Worm (Caenorhabditis elegans) whole organism, L2 larva: ENCODE results near the gene dyf-2.

Source experiments
- ZK546.5 ChIP-seq: sonication (generic microtip); optimal IDR thresholded peaks from 2 replicates; lab custom pipeline; 2017; ENCODE audit warnings: missing biosample characterization, missing genetic modification characterization
- blmp-1 ChIP-seq: sonication (generic microtip); optimal IDR thresholded peaks from 2 replicates; lab custom pipeline; 2017; ENCODE audit warnings: missing genetic modification characterization, mild to moderate bottlenecking, missing compliant biosample characterization, antibody characterized with exemption, moderate library complexity; ENCODE audit not compliant: insufficient read depth
- ceh-82 ChIP-seq: fragments of 150-350 bp; optimal IDR thresholded peaks from 2 replicates; lab custom pipeline; 2014; ENCODE audit warnings: missing biosample characterization, missing genetic modification characterization
- egl-27 ChIP-seq: sonication (generic microtip); optimal IDR thresholded peaks from 3 replicates; lab custom pipeline; 2017; ENCODE audit warnings: missing biosample characterization, missing genetic modification reagents, missing genetic modification characterization
- elt-3 ChIP-seq: sonication (generic microtip); optimal IDR thresholded peaks from 2 replicates; lab custom pipeline; 2017; ENCODE audit warnings: missing biosample characterization, missing genetic modification characterization
- fos-1 ChIP-seq: fragments of 150-350 bp; optimal IDR thresholded peaks from 2 replicates; lab custom pipeline; 2014; ENCODE audit warnings: missing biosample characterization, missing genetic modification characterization
- lin-39 ChIP-seq: fragments of 150-350 bp; optimal IDR thresholded peaks from 2 replicates; lab custom pipeline; 2014; ENCODE audit warnings: missing biosample characterization, missing genetic modification reagents, missing genetic modification characterization
- lsy-2 ChIP-seq, 2 experiments: fragments of 150-350 bp in 1 of 2; sonication (generic microtip) in 1 of 2; optimal IDR thresholded peaks; 2 replicates each; lab custom pipeline; 2014 to 2017; ENCODE audit warnings: missing biosample characterization in 2 of 2, missing genetic modification characterization in 2 of 2
- nhr-25 ChIP-seq: fragments of 150-350 bp; sonication (generic microtip); optimal IDR thresholded peaks from 3 replicates; lab custom pipeline; 2014; ENCODE audit warnings: missing biosample characterization, missing genetic modification characterization
- sma-3 ChIP-seq: sonication (generic microtip); optimal IDR thresholded peaks from 2 replicates; lab custom pipeline; 2016; ENCODE audit warnings: missing genetic modification reagents, missing genetic modification characterization, missing compliant biosample characterization
- sma-9 ChIP-seq, 2 experiments: fragments of 150-350 bp in 1 of 2; sonication (generic microtip) in 1 of 2; optimal IDR thresholded peaks; 2 replicates each; lab custom pipeline; 2014 to 2016; ENCODE audit warnings: missing genetic modification characterization in 2 of 2, mild to moderate bottlenecking in 1 of 2, missing biosample characterization in 1 of 2, missing compliant biosample characterization in 1 of 2, missing genetic modification reagents in 1 of 2, moderate library complexity in 1 of 2
- snpc-4 ChIP-seq: fragments of 150-350 bp; optimal IDR thresholded peaks from 2 replicates; lab custom pipeline; 2014; ENCODE audit warnings: missing biosample characterization, missing genetic modification characterization

DNA sequence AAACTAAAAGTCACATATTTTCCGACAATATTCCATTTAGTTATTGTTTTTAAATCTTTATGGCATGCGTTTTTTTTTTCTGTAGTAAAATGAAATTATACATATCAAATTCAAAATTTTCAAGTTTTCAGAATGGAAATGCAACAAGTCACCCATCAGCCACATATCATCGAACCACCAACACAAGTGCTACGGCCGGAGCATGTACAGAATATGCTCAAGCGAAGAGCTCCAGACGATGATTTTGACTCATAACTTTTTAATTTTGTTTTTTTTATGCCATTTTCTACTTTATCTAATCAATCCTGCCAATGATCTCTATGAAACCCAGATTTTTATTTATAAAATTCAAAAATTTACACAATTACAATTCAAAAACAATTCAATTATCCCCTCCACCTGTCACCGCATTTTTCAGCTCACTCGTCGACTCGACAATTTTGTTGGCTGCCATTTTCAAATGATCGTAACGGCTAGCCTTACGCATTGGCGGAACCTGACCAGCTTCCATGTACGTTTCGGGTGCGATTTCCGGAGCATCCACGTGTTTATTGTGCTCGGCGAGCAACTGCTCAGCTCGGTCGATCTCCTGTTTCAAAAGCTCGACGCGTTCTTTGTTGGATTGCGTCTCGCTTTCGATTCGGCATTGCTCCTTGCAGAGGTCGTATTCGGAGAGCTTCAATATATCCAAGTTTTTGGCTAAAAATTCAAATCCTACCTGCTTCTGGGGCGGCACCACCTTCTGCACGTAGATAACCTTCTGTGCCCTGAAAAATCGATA is 60.4 kb downstream of the dyf-2 start:
- TF ChIP-seq sma-3 (GFP tag; lab: Kevin White, UChicago) (no peak), snpc-4 (tag; lab: Kevin White, UChicago) (no peak), ceh-82 (tag; lab: Kevin White, UChicago) (no peak), blmp-1 (tag; lab: Kevin White, UChicago) (no peak), ZK546.5 (tag; lab: Kevin White, UChicago) (no peak), egl-27 (no peak), nhr-25 (tag; lab: Kevin White, UChicago) (no peak), sma-9 (GFP tag; optimal IDR thresholded peaks at IDR 0.05; lab: Kevin White, UChicago) (no peak), sma-9 (tag; optimal IDR thresholded peaks at IDR 0.05; lab: Kevin White, UChicago) (no peak), elt-3 (tag; lab: Kevin White, UChicago) (no peak), lin-39 (tag; lab: Kevin White, UChicago) (no peak), fos-1 (tag; lab: Kevin White, UChicago) (no peak), lsy-2 (tag; optimal IDR thresholded peaks at IDR 0.05; lab: Kevin White, UChicago) (no peak)
